Worm (Caenorhabditis elegans) whole organism, mixed stage, embryonic: ENCODE results near the gene F01F1.14.

ENCODE experiments used
- M03D4.4 ChIP-seq: sonication (generic microtip); optimal IDR thresholded peaks from 2 replicates; lab custom pipeline; 2017; ENCODE audit warnings: mild to moderate bottlenecking, missing genetic modification characterization, missing compliant biosample characterization
- bed-3 ChIP-seq: fragments of 200-800 bp; sonication (Bioruptor generic); optimal IDR thresholded peaks from 3 replicates; lab custom pipeline; 2018; ENCODE audit warnings: mild to moderate bottlenecking, missing genetic modification characterization, moderate library complexity, missing compliant biosample characterization
- blmp-1 ChIP-seq: fragments of 150-350 bp; optimal IDR thresholded peaks from 2 replicates; lab custom pipeline; 2014; ENCODE audit warnings: missing biosample characterization, missing genetic modification characterization
- ceh-39 ChIP-seq: fragments of 150-350 bp; optimal IDR thresholded peaks from 2 replicates; lab custom pipeline; 2014; ENCODE audit warnings: missing biosample characterization, missing genetic modification characterization
- ceh-43 ChIP-seq: fragments of 200-800 bp; sonication (Bioruptor generic); optimal IDR thresholded peaks from 2 replicates; lab custom pipeline; 2018; ENCODE audit warnings: mild to moderate bottlenecking, missing genetic modification characterization, moderate library complexity, missing compliant biosample characterization
- ces-1 ChIP-seq: fragments of 150-350 bp; optimal IDR thresholded peaks from 2 replicates; lab custom pipeline; 2014; ENCODE audit warnings: missing biosample characterization, missing genetic modification reagents, missing genetic modification characterization
- cnd-1 ChIP-seq: fragments of 200-800 bp; sonication (Bioruptor generic); optimal IDR thresholded peaks from 2 replicates; lab custom pipeline; 2018; ENCODE audit warnings: mild to moderate bottlenecking, missing genetic modification characterization, missing compliant biosample characterization
- drap-1 ChIP-seq: fragments of 200-800 bp; sonication (Bioruptor generic); optimal IDR thresholded peaks from 3 replicates; lab custom pipeline; 2018; ENCODE audit warnings: mild to moderate bottlenecking, missing genetic modification characterization, missing compliant biosample characterization
- elt-1 ChIP-seq: sonication (generic microtip); optimal IDR thresholded peaks from 2 replicates; lab custom pipeline; 2017; ENCODE audit warnings: missing genetic modification characterization, mild to moderate bottlenecking, missing compliant biosample characterization, antibody characterized with exemption, moderate library complexity, borderline replicate concordance; ENCODE audit not compliant: insufficient read depth
- elt-3 ChIP-seq: fragments of 150-350 bp; optimal IDR thresholded peaks from 2 replicates; lab custom pipeline; 2014; ENCODE audit warnings: missing biosample characterization, missing genetic modification characterization
- ham-2 ChIP-seq: fragments of 200-800 bp; sonication (Bioruptor generic); optimal IDR thresholded peaks from 2 replicates; lab custom pipeline; 2018; ENCODE audit warnings: mild to moderate bottlenecking, missing genetic modification characterization, missing compliant biosample characterization
- hlh-1 ChIP-seq: fragments of 150-350 bp; optimal IDR thresholded peaks from 2 replicates; lab custom pipeline; 2014; ENCODE audit warnings: missing biosample characterization, missing genetic modification reagents, missing genetic modification characterization
- lin-13 ChIP-seq: fragments of 150-350 bp; optimal IDR thresholded peaks from 2 replicates; lab custom pipeline; 2014; ENCODE audit warnings: missing biosample characterization, missing genetic modification characterization
- lsy-2 ChIP-seq: fragments of 150-350 bp; optimal IDR thresholded peaks from 2 replicates; lab custom pipeline; 2014; ENCODE audit warnings: missing biosample characterization, missing genetic modification characterization
- mab-5 ChIP-seq: fragments of 150-350 bp; optimal IDR thresholded peaks from 2 replicates; lab custom pipeline; 2014; ENCODE audit warnings: missing biosample characterization, missing genetic modification characterization
- mep-1 ChIP-seq: fragments of 150-350 bp; optimal IDR thresholded peaks from 2 replicates; lab custom pipeline; 2017; ENCODE audit warnings: missing biosample characterization, missing genetic modification reagents, missing genetic modification characterization, inconsistent platforms
- mls-2 ChIP-seq: sonication (generic microtip); optimal IDR thresholded peaks from 2 replicates; lab custom pipeline; 2016; ENCODE audit warnings: mild to moderate bottlenecking, missing genetic modification characterization, moderate library complexity, missing compliant biosample characterization
- nhr-12 ChIP-seq: fragments of 150-350 bp; optimal IDR thresholded peaks from 2 replicates; lab custom pipeline; 2014; ENCODE audit warnings: missing biosample characterization, missing genetic modification characterization
- nhr-2 ChIP-seq: fragments of 150-350 bp; optimal IDR thresholded peaks from 2 replicates; lab custom pipeline; 2014; ENCODE audit warnings: missing biosample characterization, missing genetic modification characterization
- nhr-237 ChIP-seq: fragments of 150-350 bp; optimal IDR thresholded peaks from 2 replicates; lab custom pipeline; 2014; ENCODE audit warnings: missing biosample characterization, missing genetic modification characterization
- nhr-28 ChIP-seq: fragments of 150-350 bp; optimal IDR thresholded peaks from 2 replicates; lab custom pipeline; 2014; ENCODE audit warnings: missing biosample characterization, missing genetic modification characterization
- nhr-76 ChIP-seq: sonication (generic microtip); optimal IDR thresholded peaks from 2 replicates; lab custom pipeline; 2017; ENCODE audit warnings: missing biosample characterization, missing genetic modification characterization
- pha-4 ChIP-seq: fragments of 150-350 bp; optimal IDR thresholded peaks from 2 replicates; lab custom pipeline; 2018; ENCODE audit warnings: missing biosample characterization, missing genetic modification reagents, missing genetic modification characterization
- sem-2 ChIP-seq: fragments of 200-800 bp; sonication (Bioruptor generic); optimal IDR thresholded peaks from 2 replicates; lab custom pipeline; 2018; ENCODE audit warnings: mild to moderate bottlenecking, missing genetic modification characterization, missing compliant biosample characterization
- snpc-4 ChIP-seq: fragments of 150-350 bp; optimal IDR thresholded peaks from 2 replicates; lab custom pipeline; 2014; ENCODE audit warnings: missing biosample characterization, missing genetic modification characterization
- sptf-1 ChIP-seq: sonication (generic microtip); optimal IDR thresholded peaks from 2 replicates; lab custom pipeline; 2017; ENCODE audit warnings: mild to moderate bottlenecking, missing genetic modification characterization, moderate library complexity, missing compliant biosample characterization
- tbx-8 ChIP-seq: fragments of 200-800 bp; sonication (Bioruptor generic); optimal IDR thresholded peaks from 2 replicates; lab custom pipeline; 2018; ENCODE audit warnings: mild to moderate bottlenecking, missing genetic modification characterization, moderate library complexity, missing compliant biosample characterization
- unc-120 ChIP-seq: sonication (generic microtip); optimal IDR thresholded peaks from 2 replicates; lab custom pipeline; 2017; ENCODE audit warnings: missing genetic modification characterization, missing compliant biosample characterization; ENCODE audit not compliant: poor library complexity, severe bottlenecking
- unc-39 ChIP-seq: fragments of 150-350 bp; optimal IDR thresholded peaks from 2 replicates; lab custom pipeline; 2014; ENCODE audit warnings: missing biosample characterization, missing genetic modification characterization
- unc-62 ChIP-seq: fragments of 150-350 bp; optimal IDR thresholded peaks from 2 replicates; lab custom pipeline; 2014; ENCODE audit warnings: missing biosample characterization, missing genetic modification reagents, missing genetic modification characterization
- zip-8 ChIP-seq: fragments of 150-350 bp; optimal IDR thresholded peaks from 2 replicates; lab custom pipeline; 2014; ENCODE audit warnings: missing biosample characterization, missing genetic modification characterization
- ztf-11 ChIP-seq: fragments of 150-350 bp; optimal IDR thresholded peaks from 2 replicates; lab custom pipeline; 2014; ENCODE audit warnings: missing biosample characterization, missing genetic modification characterization

F01F1.14 gene

ce11 chrIII:5908408-5908807 lies 25.7 kb upstream of the F01F1.14 start, which contains the start of gene C28H8.3:
Gene C28H8.3, plus strand, starts transcription at chrIII:5908700.
- TF ChIP-seq sem-2 (GFP tag; lab: Kevin White, UChicago), result no peak
- TF ChIP-seq nhr-76, result no peak
- TF ChIP-seq nhr-28 (tag; lab: Kevin White, UChicago), result no peak
- TF ChIP-seq lsy-2 (tag; lab: Kevin White, UChicago), result no peak
- no peak for TF ChIP-seq ham-2
- no peak for TF ChIP-seq bed-3 (GFP tag; lab: Kevin White, UChicago)
- TF ChIP-seq unc-62, result no peak
- no peak for TF ChIP-seq sptf-1
- no peak for TF ChIP-seq nhr-237 (tag; lab: Kevin White, UChicago)

- TF ChIP-seq ham-2 (no peak), ztf-11 (tag; lab: Kevin White, UChicago) (no peak), ceh-39 (tag; lab: Kevin White, UChicago) (no peak), hlh-1 (tag; lab: Kevin White, UChicago) (no peak), unc-120 (tag; lab: Kevin White, UChicago) (no peak), pha-4 (tag; lab: Kevin White, UChicago) (no peak), ceh-43 (GFP tag; lab: Kevin White, UChicago) (no peak), M03D4.4 (tag; lab: Kevin White, UChicago) (no peak), mls-2 (tag; lab: Kevin White, UChicago) (no peak), blmp-1 (no peak), unc-39 (tag; lab: Kevin White, UChicago) (no peak), zip-8 (tag; lab: Kevin White, UChicago) (no peak), tbx-8 (no peak), lin-13 (tag; lab: Kevin White, UChicago) (no peak)
Observed at ce11 chrIII:5906749-5907148, 24.0 kb upstream of the F01F1.14 start, which contains the start of gene erd-2.2. Gene erd-2.2, plus strand, starts transcription at chrIII:5907049.

ce11 chrIII:5906059-5906458 lies 23.3 kb upstream of the F01F1.14 start, which contains the start of gene dpff-1:
Gene dpff-1, minus strand, starts transcription at chrIII:5906346.
- TF ChIP-seq hlh-1 (tag; lab: Kevin White, UChicago) (peak; percentile 70), nhr-76 (no peak), ham-2 (no peak), snpc-4 (tag; lab: Kevin White, UChicago) (no peak), cnd-1 (tag; lab: Kevin White, UChicago) (peak; percentile 7), bed-3 (GFP tag; lab: Kevin White, UChicago) (no peak), drap-1 (GFP tag; lab: Kevin White, UChicago) (no peak), nhr-12 (tag; lab: Kevin White, UChicago) (no peak), ceh-39 (tag; lab: Kevin White, UChicago) (peak; percentile 67), nhr-2 (tag; lab: Kevin White, UChicago) (no peak), mab-5 (tag; lab: Kevin White, UChicago) (no peak), ces-1 (GFP tag; lab: Kevin White, UChicago) (no peak), elt-1 (tag; lab: Kevin White, UChicago) (no peak), unc-62 (no peak), elt-3 (tag; lab: Kevin White, UChicago) (no peak), mls-2 (tag; lab: Kevin White, UChicago) (no peak), mep-1 (tag; lab: Kevin White, UChicago) (peak; percentile 2), lin-13 (tag; lab: Kevin White, UChicago) (peak; percentile 27), unc-120 (tag; lab: Kevin White, UChicago) (no peak), M03D4.4 (tag; lab: Kevin White, UChicago) (no peak), ceh-43 (GFP tag; lab: Kevin White, UChicago) (peak; percentile 50), unc-39 (tag; lab: Kevin White, UChicago) (no peak), pha-4 (tag; lab: Kevin White, UChicago) (peak; percentile 29), lsy-2 (tag; lab: Kevin White, UChicago) (no peak)

- TF ChIP-seq ces-1 (GFP tag; lab: Kevin White, UChicago) (peak; percentile 82), nhr-28 (tag; lab: Kevin White, UChicago) (no peak)
Observed at ce11 chrIII:5902558-5902957, 19.8 kb upstream of the F01F1.14 start.

ce11 chrIII:5900709-5901108 lies 18.0 kb upstream of the F01F1.14 start:
- TF ChIP-seq nhr-76 (no peak), zip-8 (tag; lab: Kevin White, UChicago) (peak; percentile 92), ceh-39 (tag; lab: Kevin White, UChicago) (peak; percentile 96), nhr-2 (tag; lab: Kevin White, UChicago) (peak; percentile 85)
